Fruit fly (Drosophila melanogaster) whole organism, adult: ENCODE results near the gene Pgm1.

Experiments
- CG11617 ChIP-seq: fragments of 200-800 bp; sonication (Bioruptor generic); optimal IDR thresholded peaks from 2 replicates; lab custom pipeline; 2017; ENCODE audit warnings: mild to moderate bottlenecking, missing biosample characterization, missing genetic modification reagents, missing genetic modification characterization
- CG12768 ChIP-seq: fragments of 200-800 bp; sonication (Bioruptor generic); optimal IDR thresholded peaks from 2 replicates; lab custom pipeline; 2017; ENCODE audit warnings: missing biosample characterization, missing genetic modification characterization, mild to moderate bottlenecking, moderate library complexity, missing genetic modification reagents
- CG14711 ChIP-seq: fragments of 200-800 bp; sonication (Bioruptor generic); optimal IDR thresholded peaks from 2 replicates; lab custom pipeline; 2018; ENCODE audit warnings: missing biosample characterization, mild to moderate bottlenecking, missing genetic modification characterization, moderate library complexity
- CG1620 ChIP-seq: fragments of 200-800 bp; sonication (Bioruptor generic); optimal IDR thresholded peaks from 2 replicates; lab custom pipeline; 2016; ENCODE audit warnings: missing biosample characterization, missing genetic modification characterization
- CG33017 ChIP-seq: fragments of 200-800 bp; sonication (Bioruptor generic); optimal IDR thresholded peaks from 2 replicates; lab custom pipeline; 2018; ENCODE audit warnings: missing biosample characterization, mild to moderate bottlenecking, missing genetic modification characterization, moderate library complexity
- CG5204 ChIP-seq: fragments of 200-800 bp; sonication (Bioruptor generic); optimal IDR thresholded peaks from 2 replicates; lab custom pipeline; 2016; ENCODE audit warnings: missing biosample characterization, missing genetic modification characterization
- CG7045 ChIP-seq: fragments of 200-800 bp; sonication (Bioruptor generic); optimal IDR thresholded peaks from 2 replicates; lab custom pipeline; 2017; ENCODE audit warnings: missing biosample characterization, mild to moderate bottlenecking, missing genetic modification characterization
- CG7101 ChIP-seq: fragments of 200-800 bp; sonication (Bioruptor generic); optimal IDR thresholded peaks from 2 replicates; lab custom pipeline; 2018; ENCODE audit warnings: missing biosample characterization, mild to moderate bottlenecking, missing genetic modification characterization, moderate library complexity
- Clk ChIP-seq: fragments of 200-800 bp; sonication (Bioruptor generic); optimal IDR thresholded peaks from 2 replicates; lab custom pipeline; 2017; ENCODE audit warnings: missing biosample characterization, missing genetic modification characterization
- Crg-1 ChIP-seq: fragments of 200-800 bp; sonication (Bioruptor generic); optimal IDR thresholded peaks from 2 replicates; lab custom pipeline; 2016; ENCODE audit warnings: missing biosample characterization, missing genetic modification characterization
- Hr96 ChIP-seq: fragments of 200-800 bp; sonication (Bioruptor generic); optimal IDR thresholded peaks from 2 replicates; lab custom pipeline; 2016; ENCODE audit warnings: missing biosample characterization, missing genetic modification characterization
- Mnt ChIP-seq: fragments of 200-800 bp; sonication (Bioruptor generic); optimal IDR thresholded peaks from 2 replicates; lab custom pipeline; 2016; ENCODE audit warnings: missing biosample characterization, mild to moderate bottlenecking, missing genetic modification characterization
- bab1 ChIP-seq: fragments of 200-800 bp; sonication (Bioruptor generic); optimal IDR thresholded peaks from 3 replicates; lab custom pipeline; 2019; ENCODE audit warnings: missing biosample characterization, mild to moderate bottlenecking, missing genetic modification characterization, moderate library complexity
- cic ChIP-seq: fragments of 200-800 bp; sonication (Bioruptor generic); optimal IDR thresholded peaks from 2 replicates; lab custom pipeline; 2017; ENCODE audit warnings: missing biosample characterization, mild to moderate bottlenecking, missing genetic modification characterization, moderate library complexity
- cnc ChIP-seq, 2 experiments: fragments of >200 bp; optimal IDR thresholded peaks; 2 replicates each; lab custom pipeline; 2017
- kay ChIP-seq: fragments of 200-800 bp; sonication (Bioruptor generic); peaks from one replicate; lab custom pipeline; 2016; ENCODE audit warnings: missing biosample characterization, missing genetic modification characterization, borderline replicate concordance
- ovo ChIP-seq: fragments of 200-800 bp; sonication (Bioruptor generic); optimal IDR thresholded peaks from 2 replicates; lab custom pipeline; 2016; ENCODE audit warnings: missing biosample characterization, missing genetic modification characterization
- pad ChIP-seq: fragments of 200-800 bp; sonication (Bioruptor generic); optimal IDR thresholded peaks from 3 replicates; lab custom pipeline; 2017; ENCODE audit warnings: missing biosample characterization, missing genetic modification characterization, mild to moderate bottlenecking, moderate library complexity, missing genetic modification reagents
- tj ChIP-seq: fragments of 200-800 bp; sonication (Bioruptor generic); optimal IDR thresholded peaks from 3 replicates; lab custom pipeline; 2017; ENCODE audit warnings: missing biosample characterization, mild to moderate bottlenecking, missing genetic modification characterization, moderate library complexity
- toe ChIP-seq: fragments of 200-800 bp; sonication (Bioruptor generic); optimal IDR thresholded peaks from 2 replicates; lab custom pipeline; 2016; ENCODE audit warnings: missing biosample characterization, missing genetic modification characterization

Pgm1 gene

DNA sequence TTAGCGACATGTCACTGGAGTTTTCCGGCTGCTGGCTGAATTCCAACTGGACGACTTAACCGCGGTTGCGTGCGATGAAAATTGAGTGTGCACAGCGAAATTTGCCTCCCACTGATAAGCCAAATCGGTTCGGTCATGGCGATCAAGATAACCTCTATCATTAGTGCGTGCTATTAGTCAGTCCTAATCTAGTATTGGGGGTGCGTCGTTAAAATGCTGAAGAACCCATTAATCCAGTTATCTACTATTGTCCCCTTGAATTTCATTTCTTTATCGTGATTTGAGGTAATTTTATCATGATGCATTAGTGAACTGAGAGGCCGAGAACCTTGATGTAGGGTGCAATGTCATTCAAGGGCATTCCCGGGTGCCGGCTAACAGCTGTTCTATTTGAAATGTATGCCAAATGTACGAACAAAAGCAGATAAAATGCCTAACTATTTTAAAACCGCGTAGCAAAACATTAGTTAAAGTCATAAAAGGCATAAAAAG is at the start of gene Pgm1:
Gene Pgm1, minus strand, starts transcription at position 51 of the 492 bp plus-strand sequence.
- TF ChIP-seq CG14711 (tag; lab: Kevin White, UChicago) = no peak
- peak; percentile 72 for TF ChIP-seq pad (GFP tag; lab: Kevin White, UChicago)
- peak; percentile 93 for TF ChIP-seq tj
- peak; percentile 76 for TF ChIP-seq Crg-1 (GFP tag; lab: Kevin White, UChicago)
- peak; percentile 93 for TF ChIP-seq bab1 (GFP tag; lab: Kevin White, UChicago)
- peak; percentile 71 for TF ChIP-seq Clk (GFP tag; lab: Kevin White, UChicago)
- TF ChIP-seq CG7045 (GFP tag; lab: Kevin White, UChicago) = peak; percentile 86
- TF ChIP-seq cnc (optimal IDR thresholded peaks at IDR 0.05; lab: Kevin White, UChicago) = no peak
- TF ChIP-seq CG33017 (tag; lab: Kevin White, UChicago) = peak; percentile 88
- TF ChIP-seq Hr96 (GFP tag; lab: Kevin White, UChicago) = peak; percentile 93
- no peak for TF ChIP-seq kay (GFP tag; lab: Kevin White, UChicago)
- TF ChIP-seq CG5204 (GFP tag; lab: Kevin White, UChicago) = no peak
- TF ChIP-seq CG11617 (GFP tag; lab: Kevin White, UChicago) = peak; percentile 90
- peak; percentile 89 for TF ChIP-seq CG1620
- peak; percentile 90 for TF ChIP-seq toe (GFP tag; lab: Kevin White, UChicago)
- peak; percentile 79 for TF ChIP-seq CG7101 (tag; lab: Kevin White, UChicago)
- peak; percentile 92 for TF ChIP-seq CG12768
- peak; percentile 83 for TF ChIP-seq cic (GFP tag; lab: Kevin White, UChicago)
- TF ChIP-seq ovo (GFP tag; lab: Kevin White, UChicago) = peak; percentile 32
- peak; percentile 90 for TF ChIP-seq Mnt (GFP tag; lab: Kevin White, UChicago)

DNA sequence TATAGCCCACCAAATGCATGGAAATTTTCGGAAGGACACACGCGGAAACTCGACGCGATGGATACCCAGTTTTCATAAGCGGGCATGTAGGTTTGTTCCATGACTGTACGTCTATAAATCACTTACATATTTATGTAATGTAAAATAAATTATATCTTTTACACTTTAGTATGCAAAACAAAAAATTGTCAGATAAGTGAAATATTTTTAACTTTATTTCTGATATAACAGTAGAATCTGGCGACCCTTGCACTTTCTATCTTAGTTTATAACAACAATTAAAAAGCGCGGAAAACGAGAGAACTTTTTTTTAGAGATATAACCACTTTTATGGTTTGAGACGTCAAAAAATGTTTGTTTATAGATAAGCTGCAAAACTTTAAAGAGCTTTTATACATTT is 49.4 kb upstream of the Pgm1 start:
- TF ChIP-seq toe (GFP tag; lab: Kevin White, UChicago) (no peak), CG33017 (tag; lab: Kevin White, UChicago) (no peak), kay (GFP tag; lab: Kevin White, UChicago) (no peak), CG11617 (GFP tag; lab: Kevin White, UChicago) (no peak), tj (no peak), Mnt (GFP tag; lab: Kevin White, UChicago) (no peak)

DNA sequence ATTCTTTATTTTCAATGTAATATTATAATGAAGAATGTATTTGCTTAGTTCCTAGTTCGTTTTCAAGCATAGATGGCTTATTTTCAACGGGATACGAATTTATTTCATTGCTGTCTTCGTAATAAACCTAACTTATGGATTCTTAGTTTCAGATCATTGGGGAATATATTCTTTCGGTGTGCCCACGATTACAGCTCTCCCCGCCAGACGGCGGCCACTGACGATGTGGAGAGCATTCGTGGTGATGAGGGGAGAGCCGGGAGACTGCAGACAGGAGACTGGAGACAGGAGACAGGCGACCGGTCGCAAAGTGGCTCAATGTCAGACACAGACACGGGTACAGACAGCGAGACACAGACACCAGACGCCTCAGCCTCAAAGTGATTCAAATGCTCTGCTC is 49.0 kb upstream of the Pgm1 start:
- TF ChIP-seq CG12768 (no peak), CG7045 (GFP tag; lab: Kevin White, UChicago) (no peak), Crg-1 (GFP tag; lab: Kevin White, UChicago) (no peak), pad (GFP tag; lab: Kevin White, UChicago) (no peak), bab1 (GFP tag; lab: Kevin White, UChicago) (no peak)

DNA sequence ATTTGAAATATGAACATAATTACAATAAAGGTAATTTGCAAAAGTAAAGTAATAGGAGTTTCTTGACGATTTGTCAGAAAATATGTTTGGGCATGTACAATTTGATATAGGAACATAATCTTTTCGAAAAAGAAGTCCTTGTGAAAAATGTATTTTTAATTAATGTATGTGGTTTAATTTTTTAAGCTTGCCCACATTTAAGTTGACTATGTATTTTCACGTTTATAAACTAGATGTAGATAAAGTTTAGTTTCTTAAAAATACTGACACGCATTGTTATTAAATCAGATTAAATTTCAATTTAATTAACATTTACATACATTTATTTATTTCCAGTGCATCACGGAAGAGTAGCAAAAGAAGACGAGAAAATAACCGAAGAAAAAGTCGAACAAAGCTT is 48.2 kb upstream of the Pgm1 start:
- no peak for TF ChIP-seq bab1 (GFP tag; lab: Kevin White, UChicago)

DNA sequence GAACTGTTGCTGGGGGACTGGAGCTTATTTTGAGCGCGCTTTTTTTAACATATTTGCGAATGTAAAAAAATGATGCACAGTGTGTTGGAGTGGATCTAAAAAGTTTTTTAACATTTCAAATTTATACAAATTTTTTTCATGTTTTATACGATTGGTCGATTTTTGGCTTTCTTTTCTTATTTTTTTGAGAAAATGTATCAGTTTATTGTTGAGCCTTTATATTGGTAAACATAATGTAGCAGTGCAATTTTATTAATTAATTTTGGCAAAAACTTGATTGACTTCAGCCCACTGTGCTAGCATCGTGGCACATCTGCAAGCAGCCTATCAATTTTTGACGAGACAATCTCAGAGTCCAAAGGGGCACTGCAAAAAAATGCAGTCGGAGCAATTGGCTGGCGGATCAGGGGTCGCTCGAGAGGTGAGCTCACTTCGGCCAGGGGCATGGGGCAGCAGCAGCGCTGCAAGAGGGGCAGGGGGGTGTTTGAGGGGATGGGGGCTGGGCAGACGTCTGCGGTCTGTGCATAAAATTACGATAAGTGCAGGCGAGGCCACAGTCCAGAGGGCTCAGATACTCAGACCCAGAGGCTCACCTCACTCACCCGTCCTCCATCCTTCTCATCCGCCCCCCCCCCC is 47.4 kb upstream of the Pgm1 start:
- TF ChIP-seq bab1 (GFP tag; lab: Kevin White, UChicago) = no peak
- no peak for TF ChIP-seq pad (GFP tag; lab: Kevin White, UChicago)
- no peak for TF ChIP-seq Mnt (GFP tag; lab: Kevin White, UChicago)
- no peak for TF ChIP-seq ovo (GFP tag; lab: Kevin White, UChicago)
- TF ChIP-seq CG7045 (GFP tag; lab: Kevin White, UChicago) = no peak
- no peak for TF ChIP-seq tj
- no peak for TF ChIP-seq CG5204 (GFP tag; lab: Kevin White, UChicago)
- TF ChIP-seq CG12768 = no peak
- no peak for TF ChIP-seq cnc (optimal IDR thresholded peaks at IDR 0.05; lab: Kevin White, UChicago)
- TF ChIP-seq kay (GFP tag; lab: Kevin White, UChicago) = no peak
- TF ChIP-seq CG33017 (tag; lab: Kevin White, UChicago) = no peak
- no peak for TF ChIP-seq CG11617 (GFP tag; lab: Kevin White, UChicago)
- TF ChIP-seq Clk (GFP tag; lab: Kevin White, UChicago) = no peak
- TF ChIP-seq CG1620 = no peak
- TF ChIP-seq toe (GFP tag; lab: Kevin White, UChicago) = no peak
- no peak for TF ChIP-seq CG14711 (tag; lab: Kevin White, UChicago)

DNA sequence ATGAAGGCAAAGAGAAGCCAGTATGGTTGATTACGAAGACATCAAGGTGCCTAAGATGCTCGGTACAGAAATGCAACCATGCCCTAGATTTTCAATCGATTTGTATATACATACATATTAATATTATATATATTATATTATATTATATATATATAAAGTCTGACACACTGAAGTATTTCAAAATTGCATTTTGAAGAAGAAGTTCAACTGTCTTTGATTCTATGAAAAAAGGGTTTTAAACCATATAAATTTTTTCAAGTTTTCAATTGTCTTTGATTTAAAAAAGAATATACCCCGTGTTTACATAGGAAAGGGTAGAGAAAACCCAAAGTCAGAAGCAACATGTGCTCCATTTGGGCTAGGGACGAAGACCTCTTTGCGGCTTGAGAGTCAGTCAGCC is 46.4 kb upstream of the Pgm1 start:
- TF ChIP-seq CG33017 (tag; lab: Kevin White, UChicago) (no peak), ovo (GFP tag; lab: Kevin White, UChicago) (no peak), Crg-1 (GFP tag; lab: Kevin White, UChicago) (no peak), Mnt (GFP tag; lab: Kevin White, UChicago) (no peak), Hr96 (GFP tag; lab: Kevin White, UChicago) (no peak), CG14711 (tag; lab: Kevin White, UChicago) (no peak), CG12768 (no peak), tj (no peak)
